Worm (Caenorhabditis elegans): ENCODE data around the gene Y47D3A.34.

- TF ChIP-seq egl-27 (tag; optimal IDR thresholded peaks at IDR 0.05) (no peak), mbf-1 (tag; optimal IDR thresholded peaks at IDR 0.05) (no peak), nhr-77 (tag; optimal IDR thresholded peaks at IDR 0.05) (no peak), unc-62 (GFP tag; optimal IDR thresholded peaks at IDR 0.05) (no peak), nhr-237 (tag; optimal IDR thresholded peaks at IDR 0.05) (no peak), alr-1 (tag; optimal IDR thresholded peaks at IDR 0.05) (no peak), F13H6.1 (tag; optimal IDR thresholded peaks at IDR 0.05) (peak; percentile 26), zag-1 (tag; optimal IDR thresholded peaks at IDR 0.05) (no peak), snpc-4 (tag; optimal IDR thresholded peaks at IDR 0.05) (peak; percentile 34)
Observed at ce11 chrIII:11236788-11237187, 2.1 kb upstream of the Y47D3A.34 start, which contains the start of the genes Y47D3A.14 and aakb-2.

Measured in whole organism, L2 larva.